Worm (Caenorhabditis elegans): ENCODE measurements around the gene C18F10.2.

DNA sequence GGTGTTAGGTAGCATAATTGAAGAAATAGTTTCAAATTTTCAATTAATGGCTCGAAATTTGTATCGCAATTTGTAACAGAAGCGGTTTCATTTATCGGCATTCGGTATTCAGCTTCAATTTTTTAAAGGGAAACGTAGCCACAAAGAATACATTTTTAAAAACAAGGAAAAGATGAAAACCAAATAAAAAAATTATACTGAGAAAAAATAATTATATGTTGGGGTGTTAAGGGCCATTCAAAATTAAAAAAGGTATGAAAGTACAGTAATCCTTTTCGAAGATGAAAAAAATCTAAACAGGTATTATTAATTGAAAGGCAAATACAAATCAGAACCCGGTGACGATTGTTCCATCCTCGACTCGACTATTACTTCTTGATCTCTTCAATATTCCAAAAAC is 14.7 kb upstream of the C18F10.2 start, which contains the start of gene srg-1:
- TF ChIP-seq hmbx-1 (tag; optimal IDR thresholded peaks at IDR 0.05) (no peak), scrt-1 (GFP tag; IDR thresholded peaks at IDR 0.05) (no peak), ama-1 (optimal IDR thresholded peaks at IDR 0.05) (no peak), hmg-4 (GFP tag; optimal IDR thresholded peaks at IDR 0.05) (no peak), aly-1 (tag; optimal IDR thresholded peaks at IDR 0.05) (no peak), pes-1 (GFP tag; IDR thresholded peaks at IDR 0.05) (no peak), hnd-1 (tag; optimal IDR thresholded peaks at IDR 0.05) (no peak), ets-7 (tag; optimal IDR thresholded peaks at IDR 0.05) (no peak), F13C5.2 (tag; optimal IDR thresholded peaks at IDR 0.05) (no peak)
